Fruit fly (Drosophila melanogaster) whole organism, pupa: ENCODE data around the gene Ubx.

ENCODE experiments used
- CG32121 ChIP-seq: fragments of 200-800 bp; sonication (Bioruptor generic); IDR thresholded peaks from 2 replicates; pipeline ENCODE4 v1.3.6; 2022; ENCODE audit warnings: missing biosample characterization, missing genetic modification characterization
- CG4496 ChIP-seq: fragments of 200-800 bp; sonication (Bioruptor generic); IDR thresholded peaks from 3 replicates; pipeline ENCODE4 v1.3.6; 2022; ENCODE audit warnings: missing biosample characterization, missing genetic modification characterization
- EcR ChIP-seq: fragments of 200-800 bp; sonication (Bioruptor generic); optimal IDR thresholded peaks from 3 replicates; lab custom pipeline; 2019; ENCODE audit warnings: missing biosample characterization, missing genetic modification characterization, mild to moderate bottlenecking, moderate library complexity, missing genetic modification reagents
- Snoo ChIP-seq: fragments of 200-800 bp; sonication (Bioruptor generic); optimal IDR thresholded peaks from 3 replicates; lab custom pipeline; 2017; ENCODE audit warnings: missing biosample characterization, mild to moderate bottlenecking, missing genetic modification characterization, inconsistent platforms

DNA sequence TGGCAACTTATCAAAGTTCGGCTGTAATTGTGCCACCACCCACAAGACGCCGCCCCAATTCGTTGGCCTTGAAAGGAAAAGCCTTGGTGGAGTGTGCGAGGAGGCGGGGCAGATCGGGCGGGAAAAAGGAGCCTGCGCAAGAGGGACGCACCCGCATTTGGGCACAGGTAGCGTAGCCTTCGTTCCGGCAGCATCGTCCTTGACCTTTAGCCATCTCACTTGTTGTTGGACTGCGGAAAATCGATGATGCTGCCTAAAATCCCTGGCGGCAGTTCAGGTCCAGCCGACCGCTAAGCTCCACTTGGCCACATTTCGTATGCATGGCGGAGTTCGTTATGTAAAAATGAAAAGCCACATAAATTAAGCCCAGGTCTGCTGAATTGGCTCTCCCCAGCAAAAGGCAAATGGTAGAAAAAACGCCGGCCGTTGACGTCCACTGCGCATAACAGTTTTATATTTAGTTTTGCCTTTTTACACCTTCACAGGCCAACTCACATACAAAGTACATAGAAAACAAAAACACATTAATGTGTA lies 107.3 kb downstream of the Ubx start:
- no peak for TF ChIP-seq EcR
- TF ChIP-seq CG4496 (GFP tag; lab: Robert Waterston, UW), result no peak
- TF ChIP-seq Snoo (tag; lab: Kevin White, UChicago), result no peak
- TF ChIP-seq CG32121 (GFP tag; lab: Robert Waterston, UW), result no peak
